Worm (Caenorhabditis elegans) whole organism, L1 larva: Measurements from ENCODE around the gene sre-53.

Source experiments
- C16A3.4 ChIP-seq: fragments of 150-350 bp; optimal IDR thresholded peaks from 2 replicates; lab custom pipeline; 2014; ENCODE audit warnings: missing biosample characterization, missing genetic modification characterization
- C34B4.2 ChIP-seq: sonication (generic microtip); optimal IDR thresholded peaks from 2 replicates; lab custom pipeline; 2017; ENCODE audit warnings: mild to moderate bottlenecking, missing genetic modification characterization, missing compliant biosample characterization
- aly-2 ChIP-seq: fragments of 150-350 bp; optimal IDR thresholded peaks from 2 replicates; lab custom pipeline; 2014; ENCODE audit warnings: missing biosample characterization, missing genetic modification characterization
- dpl-1 ChIP-seq, 3 experiments: fragments of 150-350 bp in 2 of 3; sonication (generic microtip) in 1 of 3; optimal IDR thresholded peaks; 2 replicates each; lab custom pipeline; 2014 to 2017; ENCODE audit warnings: missing biosample characterization in 3 of 3, missing genetic modification characterization in 3 of 3, missing genetic modification reagents in 3 of 3
- egl-13 ChIP-seq: sonication (generic microtip); optimal IDR thresholded peaks from 2 replicates; lab custom pipeline; 2016; ENCODE audit warnings: missing genotype, missing genetic modification reagents, missing genetic modification characterization, missing compliant biosample characterization
- lin-39 ChIP-seq: fragments of 150-350 bp; optimal IDR thresholded peaks from 2 replicates; lab custom pipeline; 2014; ENCODE audit warnings: missing biosample characterization, missing genetic modification reagents, missing genetic modification characterization
- nhr-20 ChIP-seq: sonication (generic microtip); optimal IDR thresholded peaks from 2 replicates; lab custom pipeline; 2016; ENCODE audit warnings: mild to moderate bottlenecking, missing genetic modification characterization, missing compliant biosample characterization
- nhr-28 ChIP-seq: fragments of 150-350 bp; optimal IDR thresholded peaks from 2 replicates; lab custom pipeline; 2014; ENCODE audit warnings: missing biosample characterization, missing genetic modification characterization
- snpc-4 ChIP-seq: fragments of 150-350 bp; optimal IDR thresholded peaks from 2 replicates; lab custom pipeline; 2014; ENCODE audit warnings: missing biosample characterization, missing genetic modification characterization
- snu-23 ChIP-seq: sonication (generic microtip); optimal IDR thresholded peaks from 2 replicates; lab custom pipeline; 2016; ENCODE audit warnings: missing genetic modification characterization, missing compliant biosample characterization

DNA sequence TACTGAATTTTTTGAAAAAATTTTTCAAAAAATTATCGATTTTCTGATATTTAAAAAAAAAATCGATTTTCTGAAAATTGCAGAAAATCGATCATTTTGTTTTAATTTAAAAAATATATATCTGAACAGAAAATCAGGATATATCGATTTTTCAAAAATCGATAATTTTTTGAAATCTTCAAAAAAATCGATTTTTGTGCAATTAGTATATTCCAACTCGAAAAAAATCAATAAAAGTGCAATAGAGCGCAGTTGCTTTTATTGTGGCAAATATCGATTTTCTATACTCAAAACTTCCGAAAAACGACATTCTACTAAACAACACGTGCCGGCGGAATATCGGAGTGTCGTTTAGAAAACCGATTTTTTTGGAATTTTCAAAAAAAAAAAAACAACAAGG is 22.5 kb downstream of the sre-53 start:
- TF ChIP-seq lin-39 (tag; lab: Kevin White, UChicago) (no peak), snpc-4 (tag; lab: Kevin White, UChicago) (no peak), nhr-28 (tag; lab: Kevin White, UChicago) (no peak), egl-13 (tag; lab: Kevin White, UChicago) (no peak), C34B4.2 (tag; lab: Kevin White, UChicago) (no peak), snu-23 (GFP tag; lab: Kevin White, UChicago) (no peak), aly-2 (tag; lab: Kevin White, UChicago) (no peak), dpl-1 (GFP tag; optimal IDR thresholded peaks at IDR 0.05; lab: Kevin White, UChicago) (no peak), C16A3.4 (no peak), nhr-20 (tag; lab: Kevin White, UChicago) (no peak)
